Worm (Caenorhabditis elegans) whole organism, L4 larva: ENCODE data around the gene ivph-3.

ENCODE experiments used
- R02D3.7 ChIP-seq: fragments of 150-350 bp; sonication (generic microtip); optimal IDR thresholded peaks from 3 replicates; lab custom pipeline; 2014; ENCODE audit warnings: missing biosample characterization, missing genetic modification characterization
- ama-1 ChIP-seq: fragments of 150-350 bp; optimal IDR thresholded peaks from 2 replicates; lab custom pipeline; 2014; ENCODE audit warnings: inconsistent platforms, mixed read lengths
- ceh-82 ChIP-seq: sonication (generic microtip); optimal IDR thresholded peaks from 2 replicates; lab custom pipeline; 2017; ENCODE audit warnings: missing biosample characterization, missing genetic modification characterization
- daf-16 ChIP-seq, 3 experiments: sonication (generic microtip); optimal IDR thresholded peaks; 2 replicates each; lab custom pipeline; 2016 to 2017; ENCODE audit warnings: missing genetic modification characterization in 3 of 3, missing genetic modification reagents in 3 of 3, mild to moderate bottlenecking in 2 of 3, missing compliant biosample characterization in 2 of 3, missing biosample characterization in 1 of 3, moderate library complexity in 1 of 3
- lin-39 ChIP-seq: fragments of 150-350 bp; optimal IDR thresholded peaks from 2 replicates; lab custom pipeline; 2014; ENCODE audit warnings: missing biosample characterization, missing genetic modification reagents, missing genetic modification characterization
- mdl-1 ChIP-seq, 2 experiments: fragments of 150-350 bp in 1 of 2; sonication (generic microtip) in 1 of 2; optimal IDR thresholded peaks; 2 replicates each; lab custom pipeline; 2014 to 2017; ENCODE audit warnings: missing biosample characterization in 2 of 2, missing genetic modification characterization in 2 of 2
- mdt-29 ChIP-seq: fragments of 200-800 bp; sonication (Bioruptor generic); IDR thresholded peaks from 2 replicates; pipeline ENCODE4 v1.3.6; 2022; ENCODE audit warnings: missing genetic modification reagents, missing genetic modification characterization, missing compliant biosample characterization
- mep-1 ChIP-seq: fragments of 150-350 bp; sonication (generic microtip); optimal IDR thresholded peaks from 3 replicates; lab custom pipeline; 2014; ENCODE audit warnings: missing biosample characterization, missing genetic modification characterization
- unc-130 ChIP-seq: sonication (generic microtip); optimal IDR thresholded peaks from 2 replicates; lab custom pipeline; 2016; ENCODE audit warnings: missing genetic modification reagents, missing genetic modification characterization, missing compliant biosample characterization

DNA sequence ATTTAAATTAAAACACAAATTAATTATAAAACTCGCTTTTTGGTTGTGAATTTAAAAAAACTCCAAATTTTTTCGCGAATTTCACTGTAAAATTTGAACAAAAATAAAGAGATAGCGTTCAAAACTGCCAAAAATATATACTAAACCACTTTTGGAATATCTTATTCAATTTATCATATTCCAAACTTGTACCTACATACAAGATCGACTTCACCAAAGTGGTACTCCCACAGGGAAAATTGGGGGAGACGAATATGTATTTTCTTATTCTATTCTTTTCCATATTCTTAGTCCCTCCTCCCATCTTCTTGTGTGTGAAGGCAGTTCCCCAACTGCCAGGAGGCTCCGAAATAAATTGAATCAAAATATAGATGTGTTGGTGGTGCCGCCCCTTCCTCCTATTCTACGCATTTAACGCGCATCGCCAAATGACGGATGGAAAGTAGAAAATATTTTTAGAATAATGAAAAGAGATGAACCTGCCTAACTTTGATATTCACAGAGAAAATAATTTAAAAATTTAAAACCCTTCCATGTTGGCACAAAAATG lies 42.5 kb downstream of the ivph-3 start:
- TF ChIP-seq R02D3.7 (tag; lab: Kevin White, UChicago) (no peak), ama-1 (lab: Kevin White, UChicago) (no peak), daf-16 (GFP tag; optimal IDR thresholded peaks at IDR 0.05; lab: Kevin White, UChicago) (no peak), daf-16 (tag; optimal IDR thresholded peaks at IDR 0.05; lab: Kevin White, UChicago) (no peak), mdt-29 (GFP tag; lab: Robert Waterston, UW) (no peak), ceh-82 (tag; lab: Kevin White, UChicago) (no peak), unc-130 (GFP tag; lab: Kevin White, UChicago) (no peak), mdl-1 (tag; optimal IDR thresholded peaks at IDR 0.05; lab: Kevin White, UChicago) (no peak), mep-1 (no peak), lin-39 (tag; lab: Kevin White, UChicago) (no peak)
